Fruit fly (Drosophila melanogaster): ENCODE data around the gene Jon25Biii.

Gene Jon25Biii

dm6 chr2L:4907986-4908385, 42.6 kb downstream of the Jon25Biii start (continued):
- peak; percentile 82 for TF ChIP-seq unpg (GFP tag; optimal IDR thresholded peaks at IDR 0.05)
- peak; percentile 50 for TF ChIP-seq CG15601 (tag; optimal IDR thresholded peaks at IDR 0.05)
- TF ChIP-seq prd (optimal IDR thresholded peaks at IDR 0.05): no peak
- peak; percentile 67 for TF ChIP-seq prd (GFP tag; IDR thresholded peaks at IDR 0.05)
- TF ChIP-seq CG1603 (tag; optimal IDR thresholded peaks at IDR 0.05): peak; percentile 21
- peak; percentile 31; the same call in 1 of the 2 replicates for TF ChIP-seq CG7372 (GFP tag; IDR thresholded peaks at IDR 0.05)
- TF ChIP-seq HmgD (GFP tag; optimal IDR thresholded peaks at IDR 0.05): no peak
- peak; percentile 69 for TF ChIP-seq CG30403 (GFP tag; optimal IDR thresholded peaks at IDR 0.05)
- peak; percentile 61 for TF ChIP-seq ap (GFP tag; IDR thresholded peaks at IDR 0.05)
- TF ChIP-seq nau (GFP tag; optimal IDR thresholded peaks at IDR 0.05): peak; percentile 74
- peak; percentile 28 for TF ChIP-seq Mad (GFP tag; optimal IDR thresholded peaks at IDR 0.05)
- TF ChIP-seq CG12769 (tag; optimal IDR thresholded peaks at IDR 0.05): peak; percentile 36
- no peak for TF ChIP-seq tll (GFP tag; optimal IDR thresholded peaks at IDR 0.05)
- TF ChIP-seq CG34376 (GFP tag; optimal IDR thresholded peaks at IDR 0.05): no peak
- TF ChIP-seq bsh (GFP tag; optimal IDR thresholded peaks at IDR 0.05): peak in 1 of 2 experiments; percentile 73
- no peak for TF ChIP-seq CG2120 (GFP tag; optimal IDR thresholded peaks at IDR 0.05)
- TF ChIP-seq CG8089 (GFP tag; optimal IDR thresholded peaks at IDR 0.05): no peak
- peak; percentile 20 for TF ChIP-seq CG8359 (GFP tag; optimal IDR thresholded peaks at IDR 0.05; ENCODE audit: borderline replicate concordance)
- peak; percentile 19 for TF ChIP-seq Vsx1 (GFP tag; optimal IDR thresholded peaks at IDR 0.05)
- TF ChIP-seq CG10654 (GFP tag; optimal IDR thresholded peaks at IDR 0.05): peak; percentile 53
- no peak for TF ChIP-seq Gsc (GFP tag; IDR thresholded peaks at IDR 0.05)
- no peak for TF ChIP-seq ham (GFP tag; IDR thresholded peaks at IDR 0.05)
- TF ChIP-seq lilli (GFP tag; optimal IDR thresholded peaks at IDR 0.05): peak; percentile 17
- TF ChIP-seq CG12104 (GFP tag; optimal IDR thresholded peaks at IDR 0.05): peak; percentile 64
- TF ChIP-seq tap (tag; optimal IDR thresholded peaks at IDR 0.05): peak; percentile 80
- TF ChIP-seq CG7839 (tag; optimal IDR thresholded peaks at IDR 0.05): peak; percentile 70
- TF ChIP-seq trem (tag; optimal IDR thresholded peaks at IDR 0.05): peak; percentile 7
- no peak for TF ChIP-seq CG16813 (GFP tag; IDR thresholded peaks at IDR 0.05; ENCODE audit: partially characterized antibody)
- peak; percentile 30 for TF ChIP-seq CG15011 (GFP tag; optimal IDR thresholded peaks at IDR 0.05)
- peak; percentile 79 for TF ChIP-seq Fer1 (GFP tag; optimal IDR thresholded peaks at IDR 0.05)
- no peak for TF ChIP-seq CG9215 (GFP tag; IDR thresholded peaks at IDR 0.05)
- no peak for TF ChIP-seq mam (GFP tag; optimal IDR thresholded peaks at IDR 0.05)
- TF ChIP-seq CG9797 (GFP tag; optimal IDR thresholded peaks at IDR 0.05): no peak
- no peak for TF ChIP-seq tna (GFP tag; IDR thresholded peaks at IDR 0.05; ENCODE audit: partially characterized antibody)
- TF ChIP-seq NC2β (GFP tag; optimal IDR thresholded peaks at IDR 0.05): no peak
- TF ChIP-seq ase (GFP tag; IDR thresholded peaks at IDR 0.05): peak; percentile 75; the same call in 2 of the 3 replicates
- peak; percentile 78 for TF ChIP-seq CG2712 (tag; optimal IDR thresholded peaks at IDR 0.05)
- TF ChIP-seq Deaf1 (tag; optimal IDR thresholded peaks at IDR 0.05): peak; percentile 24
- no peak for TF ChIP-seq CG3163 (GFP tag; optimal IDR thresholded peaks at IDR 0.05)
- TF ChIP-seq bab2 (GFP tag; optimal IDR thresholded peaks at IDR 0.05): peak; percentile 14
- peak; percentile 64 for TF ChIP-seq CG6689 (GFP tag; IDR thresholded peaks at IDR 0.05)
- TF ChIP-seq CG12744 (GFP tag; optimal IDR thresholded peaks at IDR 0.05): no peak
- no peak for TF ChIP-seq ftz-f1 (GFP tag; optimal IDR thresholded peaks at IDR 0.05)
- TF ChIP-seq CG17361 (GFP tag; IDR thresholded peaks at IDR 0.05): peak; percentile 80
- peak; percentile 77; the same call in 2 of the 3 replicates for TF ChIP-seq tgo (GFP tag; IDR thresholded peaks at IDR 0.05)
- peak; percentile 59 for TF ChIP-seq CG8281 (tag; optimal IDR thresholded peaks at IDR 0.05)
- no peak for TF ChIP-seq CG8944 (GFP tag; optimal IDR thresholded peaks at IDR 0.05)
- TF ChIP-seq E2f1 (GFP tag; IDR thresholded peaks at IDR 0.05): peak; percentile 61
- TF ChIP-seq slbo (GFP tag; IDR thresholded peaks at IDR 0.05): peak; percentile 49; the same call in 1 of the 2 replicates
- TF ChIP-seq CG11093 (GFP tag; IDR thresholded peaks at IDR 0.05): 0 out of 3 replicates have a peak, but pooled peaks have one; percentile 17
- no peak for TF ChIP-seq CG32532 (GFP tag; IDR thresholded peaks at IDR 0.05)
